Worm (Caenorhabditis elegans) whole organism, midembryonic: ENCODE measurements around the gene C06H5.6.

Experiments used
- med-1 ChIP-seq: sonication (generic microtip); optimal IDR thresholded peaks from 2 replicates; lab custom pipeline; 2017; ENCODE audit warnings: missing genetic modification characterization, mild to moderate bottlenecking, missing compliant biosample characterization, antibody characterized with exemption, missing genetic modification reagents; ENCODE audit not compliant: insufficient read depth
- ztf-23 ChIP-seq: fragments of 200-800 bp; sonication (Bioruptor generic); IDR thresholded peaks from 2 replicates; pipeline ENCODE4 v1.3.6; 2022; ENCODE audit warnings: missing genetic modification reagents, missing genetic modification characterization, missing compliant biosample characterization

DNA sequence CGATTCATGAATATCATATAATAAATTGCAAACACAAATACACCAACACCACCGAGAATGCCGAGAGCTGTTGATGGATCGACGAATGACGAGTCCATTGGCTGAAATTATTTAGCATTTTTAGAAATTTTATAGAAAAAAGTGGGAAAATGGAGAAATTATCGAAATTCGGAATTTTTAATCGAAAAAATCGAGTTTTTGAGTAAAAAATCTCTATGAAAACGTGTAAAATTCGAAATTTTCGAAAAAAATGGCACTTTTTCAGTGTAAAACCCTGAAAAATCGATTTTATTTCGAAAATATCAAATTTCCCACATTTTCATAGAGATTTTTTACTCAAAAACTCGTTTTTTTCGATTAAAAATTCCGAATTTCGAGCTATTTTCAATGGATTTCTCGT, 32.9 kb downstream of the C06H5.6 start, which contains the start of gene tcc-1:
- TF ChIP-seq med-1 (no peak), ztf-23 (no peak)
